Worm (Caenorhabditis elegans) whole organism, L4 larva: Measurements from ENCODE around the gene T05C12.1.

ENCODE experiments used
- D1046.2 ChIP-seq: fragments of 200-800 bp; sonication (Bioruptor generic); IDR thresholded peaks from 2 replicates; pipeline ENCODE4 v1.3.6; 2022; ENCODE audit warnings: missing genetic modification characterization, missing compliant biosample characterization
- ceh-20 ChIP-seq: fragments of 200-800 bp; sonication (Bioruptor generic); IDR thresholded peaks from 2 replicates; pipeline ENCODE4 v1.3.6; 2022; ENCODE audit warnings: missing genetic modification reagents, missing genetic modification characterization, missing compliant biosample characterization
- ceh-28 ChIP-seq: fragments of 150-350 bp; optimal IDR thresholded peaks from 2 replicates; lab custom pipeline; 2014; ENCODE audit warnings: missing biosample characterization, missing genetic modification reagents, missing genetic modification characterization
- ces-1 ChIP-seq: fragments of 150-350 bp; sonication (generic microtip); optimal IDR thresholded peaks from 4 replicates; lab custom pipeline; 2014; ENCODE audit warnings: missing biosample characterization, missing genetic modification reagents, missing genetic modification characterization
- gei-8 ChIP-seq: fragments of 200-800 bp; sonication (Bioruptor generic); optimal IDR thresholded peaks from 2 replicates; lab custom pipeline; 2018; ENCODE audit warnings: mild to moderate bottlenecking, missing genetic modification characterization, missing compliant biosample characterization
- mdl-1 ChIP-seq, 2 experiments: fragments of 150-350 bp in 1 of 2; sonication (generic microtip) in 1 of 2; optimal IDR thresholded peaks; 2 replicates each; lab custom pipeline; 2014 to 2017; ENCODE audit warnings: missing biosample characterization in 2 of 2, missing genetic modification characterization in 2 of 2
- pha-4 ChIP-seq, 2 experiments: fragments of 150-350 bp in 1 of 2; fragments of 200-800 bp in 1 of 2; sonication (Bioruptor generic) in 1 of 2; IDR thresholded peaks in 1 of 2; optimal IDR thresholded peaks in 1 of 2; 2 replicates each; pipeline versions ENCODE4 v1.3.6 to Lab custom; 2014 to 2022; ENCODE audit warnings: missing genetic modification characterization in 2 of 2, missing genetic modification reagents in 2 of 2, missing biosample characterization in 1 of 2, missing compliant biosample characterization in 1 of 2

DNA sequence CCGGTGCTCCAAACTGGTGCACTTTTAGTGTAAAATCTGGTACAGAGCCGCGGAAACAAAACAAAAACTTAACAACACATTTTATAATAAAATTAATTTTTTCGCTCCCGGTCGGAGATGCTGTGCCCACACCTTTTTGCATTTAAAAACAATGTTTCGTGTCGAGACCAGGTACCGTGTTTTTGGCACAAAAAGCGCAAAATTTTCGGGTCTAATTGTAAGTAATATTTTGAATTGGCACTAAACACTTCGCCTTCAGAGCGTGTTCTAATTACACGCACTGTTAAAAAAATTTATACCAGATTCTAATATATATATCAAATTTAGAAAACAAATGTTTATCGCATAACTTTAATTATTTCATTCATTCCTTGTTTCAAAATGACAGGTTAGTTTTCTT is 8.0 kb downstream of the T05C12.1 start, which contains the start of gene dylt-3:
- no peak for TF ChIP-seq ceh-20
- no peak for TF ChIP-seq pha-4 (GFP tag; IDR thresholded peaks at IDR 0.05; lab: Robert Waterston, UW)
- no peak for TF ChIP-seq pha-4 (tag; optimal IDR thresholded peaks at IDR 0.05; lab: Kevin White, UChicago)
- TF ChIP-seq ceh-28, result no peak
- TF ChIP-seq ces-1, result no peak
- no peak for TF ChIP-seq D1046.2 (GFP tag; lab: Robert Waterston, UW)
- TF ChIP-seq mdl-1 (tag; optimal IDR thresholded peaks at IDR 0.05; lab: Kevin White, UChicago), result no peak
- TF ChIP-seq gei-8 (GFP tag; lab: Kevin White, UChicago), result no peak
